Worm (Caenorhabditis elegans) whole organism, L4 larva: ENCODE results near the gene srw-109.
A peak's percentile ranks its signal among the peaks of the same experiment; 100 is the strongest.

Source experiments
- ceh-28 ChIP-seq: fragments of 150-350 bp; optimal IDR thresholded peaks from 2 replicates; lab custom pipeline; 2014; ENCODE audit warnings: missing biosample characterization, missing genetic modification reagents, missing genetic modification characterization
- ceh-32 ChIP-seq: sonication (generic microtip); optimal IDR thresholded peaks from 2 replicates; lab custom pipeline; 2016; ENCODE audit warnings: mild to moderate bottlenecking, missing genetic modification characterization, missing compliant biosample characterization; ENCODE audit not compliant: poor library complexity
- ces-1 ChIP-seq: fragments of 150-350 bp; sonication (generic microtip); optimal IDR thresholded peaks from 4 replicates; lab custom pipeline; 2014; ENCODE audit warnings: missing biosample characterization, missing genetic modification reagents, missing genetic modification characterization
- daf-16 ChIP-seq, 3 experiments: sonication (generic microtip); optimal IDR thresholded peaks; 2 replicates each; lab custom pipeline; 2016 to 2017; ENCODE audit warnings: missing genetic modification characterization in 3 of 3, missing genetic modification reagents in 3 of 3, mild to moderate bottlenecking in 2 of 3, missing compliant biosample characterization in 2 of 3, missing biosample characterization in 1 of 3, moderate library complexity in 1 of 3
- daf-19 ChIP-seq: fragments of 200-800 bp; sonication (Bioruptor generic); conservative IDR thresholded peaks from 2 replicates; pipeline ENCODE4 v1.3.6; 2022; ENCODE audit warnings: missing genetic modification characterization, missing compliant biosample characterization
- dmd-6 ChIP-seq: fragments of 200-800 bp; sonication (Bioruptor generic); IDR thresholded peaks from 2 replicates; pipeline ENCODE4 v1.3.6; 2022; ENCODE audit warnings: missing genetic modification reagents, missing genetic modification characterization, missing compliant biosample characterization
- dmd-9 ChIP-seq: fragments of 200-800 bp; sonication (Bioruptor generic); IDR thresholded peaks from 2 replicates; pipeline ENCODE4 v1.3.6; 2022; ENCODE audit warnings: missing genetic modification reagents, missing genetic modification characterization, missing compliant biosample characterization
- dpl-1 ChIP-seq: fragments of 150-350 bp; optimal IDR thresholded peaks from 2 replicates; lab custom pipeline; 2014; ENCODE audit warnings: missing biosample characterization, missing genetic modification reagents, missing genetic modification characterization
- egl-27 ChIP-seq: sonication (generic microtip); optimal IDR thresholded peaks from 3 replicates; lab custom pipeline; 2017; ENCODE audit warnings: missing biosample characterization, missing genetic modification reagents, missing genetic modification characterization
- hlh-11 ChIP-seq: fragments of 200-800 bp; sonication (Bioruptor generic); optimal IDR thresholded peaks from 2 replicates; lab custom pipeline; 2018; ENCODE audit warnings: mild to moderate bottlenecking, missing genetic modification characterization, missing compliant biosample characterization
- hlh-30 ChIP-seq: sonication (generic microtip); optimal IDR thresholded peaks from 2 replicates; lab custom pipeline; 2017; ENCODE audit warnings: antibody characterized with exemption, mild to moderate bottlenecking, missing genetic modification characterization, missing compliant biosample characterization; ENCODE audit not compliant: insufficient read depth
- lim-7 ChIP-seq: fragments of 200-800 bp; sonication (Bioruptor generic); IDR thresholded peaks from 2 replicates; pipeline ENCODE4 v1.3.6; 2022; ENCODE audit warnings: missing genetic modification characterization, missing compliant biosample characterization
- lin-29 ChIP-seq: fragments of 200-800 bp; sonication (Bioruptor generic); IDR thresholded peaks from 2 replicates; pipeline ENCODE4 v1.3.6; 2022; ENCODE audit warnings: missing genetic modification reagents, missing genetic modification characterization, missing compliant biosample characterization
- lin-39 ChIP-seq: fragments of 150-350 bp; optimal IDR thresholded peaks from 2 replicates; lab custom pipeline; 2014; ENCODE audit warnings: missing biosample characterization, missing genetic modification reagents, missing genetic modification characterization
- lsy-2 ChIP-seq, 2 experiments: fragments of 150-350 bp in 1 of 2; sonication (generic microtip) in 1 of 2; optimal IDR thresholded peaks; 2 replicates each; lab custom pipeline; 2014 to 2017; ENCODE audit warnings: missing biosample characterization in 2 of 2, missing genetic modification characterization in 2 of 2
- madf-9 ChIP-seq: fragments of 200-800 bp; sonication (Bioruptor generic); conservative IDR thresholded peaks from 2 replicates; pipeline ENCODE4 v1.3.6; 2022; ENCODE audit warnings: missing genetic modification reagents, missing genetic modification characterization, missing compliant biosample characterization
- mdt-29 ChIP-seq: fragments of 200-800 bp; sonication (Bioruptor generic); IDR thresholded peaks from 2 replicates; pipeline ENCODE4 v1.3.6; 2022; ENCODE audit warnings: missing genetic modification reagents, missing genetic modification characterization, missing compliant biosample characterization
- nhr-102 ChIP-seq: sonication (generic microtip); optimal IDR thresholded peaks from 2 replicates; lab custom pipeline; 2016; ENCODE audit warnings: mild to moderate bottlenecking, missing genetic modification characterization, moderate library complexity, missing compliant biosample characterization
- nhr-11 ChIP-seq: fragments of 150-350 bp; optimal IDR thresholded peaks from 2 replicates; lab custom pipeline; 2014; ENCODE audit warnings: missing biosample characterization, missing genetic modification characterization
- nhr-28 ChIP-seq: fragments of 150-350 bp; optimal IDR thresholded peaks from 2 replicates; lab custom pipeline; 2014; ENCODE audit warnings: missing biosample characterization, missing genetic modification characterization
- nhr-48 ChIP-seq: sonication (generic microtip); optimal IDR thresholded peaks from 2 replicates; lab custom pipeline; 2016; ENCODE audit warnings: mild to moderate bottlenecking, missing genetic modification characterization, missing compliant biosample characterization
- pha-4 ChIP-seq, 2 experiments: fragments of 150-350 bp in 1 of 2; fragments of 200-800 bp in 1 of 2; sonication (Bioruptor generic) in 1 of 2; IDR thresholded peaks in 1 of 2; optimal IDR thresholded peaks in 1 of 2; 2 replicates each; pipeline versions ENCODE4 v1.3.6 to Lab custom; 2014 to 2022; ENCODE audit warnings: missing genetic modification characterization in 2 of 2, missing genetic modification reagents in 2 of 2, missing biosample characterization in 1 of 2, missing compliant biosample characterization in 1 of 2
- pqm-1 ChIP-seq: sonication (generic microtip); optimal IDR thresholded peaks from 2 replicates; lab custom pipeline; 2017; ENCODE audit warnings: missing biosample characterization, missing genetic modification characterization
- rbr-2 ChIP-seq: sonication (generic microtip); optimal IDR thresholded peaks from 2 replicates; lab custom pipeline; 2016; ENCODE audit warnings: missing genotype, missing genetic modification characterization, missing compliant biosample characterization
- sdz-12 ChIP-seq: fragments of 200-800 bp; sonication (Bioruptor generic); optimal IDR thresholded peaks from 2 replicates; lab custom pipeline; 2018; ENCODE audit warnings: mild to moderate bottlenecking, missing genetic modification characterization, missing compliant biosample characterization
- unc-130 ChIP-seq: sonication (generic microtip); optimal IDR thresholded peaks from 2 replicates; lab custom pipeline; 2016; ENCODE audit warnings: missing genetic modification reagents, missing genetic modification characterization, missing compliant biosample characterization
- unc-62 ChIP-seq, 3 experiments: fragments of 150-350 bp in 1 of 3; sonication (generic microtip); optimal IDR thresholded peaks in 2 of 3; peaks in 1 of 3; 1 replicate in 1 of 3; 2 replicates in 2 of 3; lab custom pipeline; 2014 to 2017; ENCODE audit warnings: missing biosample characterization in 3 of 3, missing genetic modification characterization in 3 of 3, missing genetic modification reagents in 3 of 3, missing genotype in 1 of 3
- zag-1 ChIP-seq: fragments of 150-350 bp; optimal IDR thresholded peaks from 2 replicates; lab custom pipeline; 2014; ENCODE audit warnings: missing biosample characterization, missing genetic modification characterization
- zip-2 ChIP-seq: fragments of 150-350 bp; optimal IDR thresholded peaks from 2 replicates; lab custom pipeline; 2014; ENCODE audit warnings: missing biosample characterization, missing genetic modification characterization
- ztf-7 ChIP-seq: fragments of 150-350 bp; optimal IDR thresholded peaks from 2 replicates; lab custom pipeline; 2014; ENCODE audit warnings: missing biosample characterization, missing genetic modification characterization

srw-109 gene

DNA sequence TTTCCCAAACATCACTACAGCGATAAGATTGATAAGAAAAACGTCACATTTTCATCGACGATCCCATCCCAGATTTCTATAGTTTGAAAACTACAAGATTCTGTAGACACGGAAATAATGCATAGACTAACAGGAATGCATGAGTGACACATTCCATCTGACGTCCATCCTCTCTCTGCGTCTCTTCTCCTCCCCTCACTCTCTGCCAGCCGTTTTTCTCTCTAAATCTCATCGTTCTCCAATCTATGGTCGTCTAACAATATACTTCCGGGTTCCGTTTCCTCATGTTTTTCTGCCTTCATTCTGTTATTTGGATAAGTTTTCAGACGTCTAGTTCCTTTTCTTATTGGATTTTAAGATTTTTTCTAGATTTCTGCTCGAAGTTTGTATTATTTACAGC, 10.3 kb upstream of the srw-109 start, which contains the start of gene F48G7.4 (continued):
- TF ChIP-seq pha-4 (GFP tag; IDR thresholded peaks at IDR 0.05; lab: Robert Waterston, UW) (no peak), pha-4 (tag; optimal IDR thresholded peaks at IDR 0.05; lab: Kevin White, UChicago) (no peak), unc-62 (GFP tag; optimal IDR thresholded peaks at IDR 0.05 in 1 of 2; lab: Kevin White, UChicago) (peak in 1 of 2 experiments; percentile 99), unc-62 (tag; optimal IDR thresholded peaks at IDR 0.05; lab: Kevin White, UChicago) (no peak), nhr-28 (tag; lab: Kevin White, UChicago) (peak; percentile 74)

DNA sequence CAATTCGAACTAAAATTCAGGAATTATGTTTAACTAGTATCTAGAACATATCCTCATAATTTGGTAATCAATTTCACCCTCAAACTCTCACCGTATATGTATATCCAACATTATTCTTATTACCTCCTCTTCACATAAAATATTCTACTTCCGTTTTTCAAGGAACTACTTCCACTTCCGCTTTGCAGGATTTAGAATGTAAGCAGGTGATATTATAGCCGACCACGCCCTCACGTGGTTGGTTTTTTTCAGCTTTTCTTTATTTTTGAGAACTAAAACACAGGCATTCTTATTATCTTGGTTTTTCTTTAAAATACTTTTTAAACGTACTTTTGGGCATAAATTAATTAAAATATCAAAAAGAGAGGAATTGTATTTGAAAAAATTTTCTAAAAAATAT, 9.2 kb upstream of the srw-109 start:
- TF ChIP-seq hlh-11 (no peak), nhr-11 (peak; percentile 12)

DNA sequence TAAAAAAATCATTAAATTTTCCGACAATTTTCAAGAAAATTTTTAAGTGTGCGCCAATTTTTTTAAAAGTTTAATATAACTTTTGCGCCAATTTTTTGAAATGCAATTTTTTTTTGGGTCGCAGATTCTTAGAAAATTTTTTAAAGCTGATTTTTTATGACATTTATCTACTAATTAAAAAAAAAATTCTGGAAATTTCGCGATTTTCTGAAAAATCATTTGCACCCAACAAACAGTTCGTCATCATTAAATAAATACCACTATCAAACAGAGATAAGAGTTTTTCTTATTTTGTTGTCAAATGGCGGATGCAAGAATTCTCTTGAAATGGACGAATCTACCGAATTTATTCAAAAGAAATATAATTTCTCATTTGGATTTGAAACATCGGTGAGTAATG, 6.5 kb upstream of the srw-109 start, which contains the start of gene F48G7.13:
Gene F48G7.13 (plus strand): TSS at position 301 of the 400 bp plus-strand sequence.
- TF ChIP-seq ceh-28 (tag; lab: Kevin White, UChicago), result no peak
- no peak for TF ChIP-seq pqm-1 (tag; lab: Kevin White, UChicago)
- no peak for TF ChIP-seq daf-16 (GFP tag; optimal IDR thresholded peaks at IDR 0.05; lab: Kevin White, UChicago)
- peak; percentile 55 for TF ChIP-seq daf-16 (tag; optimal IDR thresholded peaks at IDR 0.05; lab: Kevin White, UChicago)
- no peak for TF ChIP-seq dmd-6 (GFP tag; lab: Robert Waterston, UW)
- TF ChIP-seq egl-27 (tag; lab: Kevin White, UChicago), result no peak
- no peak for TF ChIP-seq nhr-102

DNA sequence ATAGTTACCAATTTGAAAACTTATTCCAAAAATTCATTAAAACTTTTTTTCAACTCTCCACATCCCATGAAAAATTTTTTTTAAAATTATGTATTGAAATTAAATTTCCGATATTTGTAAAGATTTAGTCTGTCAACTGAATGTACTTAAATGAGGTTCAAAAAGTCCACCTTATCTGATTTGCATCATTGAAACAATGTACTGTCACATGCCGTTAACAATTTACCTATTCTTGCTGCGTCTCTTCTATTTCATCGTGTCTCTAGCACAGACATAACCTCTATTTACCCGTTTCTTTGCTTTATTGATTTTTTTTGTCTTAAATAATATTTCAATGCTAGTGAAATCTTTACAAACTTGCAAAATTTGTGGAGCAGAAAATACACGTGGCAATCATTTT, 1.5 kb upstream of the srw-109 start, which contains the start of gene nhr-90:
Gene nhr-90 (plus strand): TSS at position 296 of the 400 bp plus-strand sequence.
- TF ChIP-seq lin-29 (GFP tag; lab: Robert Waterston, UW) (no peak), unc-130 (no peak), nhr-28 (tag; lab: Kevin White, UChicago) (peak; percentile 9), madf-9 (no peak), hlh-11 (no peak), lin-39 (no peak), hlh-30 (tag; lab: Kevin White, UChicago) (peak; percentile 70), dmd-9 (GFP tag; lab: Robert Waterston, UW) (no peak), rbr-2 (tag; lab: Kevin White, UChicago) (no peak), nhr-11 (no peak)

DNA sequence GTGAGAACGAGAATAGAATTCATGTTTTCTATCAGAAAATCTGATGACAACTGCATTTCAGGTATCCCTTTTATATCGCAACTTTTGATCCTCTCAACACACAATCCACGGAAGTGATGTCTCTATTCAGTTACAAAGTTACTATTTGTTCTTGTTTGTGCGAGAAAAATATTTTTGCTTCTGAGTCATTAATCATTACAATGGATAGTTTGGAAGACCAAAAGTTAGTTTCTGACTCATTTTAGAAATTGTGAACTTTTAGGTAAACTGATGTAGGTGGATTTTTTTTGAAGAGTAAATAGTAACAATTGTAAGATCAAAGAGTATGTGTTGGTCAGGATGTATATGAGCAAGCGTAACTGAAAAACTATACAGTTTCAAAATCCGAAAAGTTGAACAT, 927 bp upstream of the srw-109 start, which contains the start of gene srlf-36:
Gene srlf-36 (minus strand): TSS at position 101 of the 400 bp plus-strand sequence.
- TF ChIP-seq lsy-2 (tag; optimal IDR thresholded peaks at IDR 0.05; lab: Kevin White, UChicago) (no peak), mdt-29 (no peak), zip-2 (tag; lab: Kevin White, UChicago) (no peak), dpl-1 (no peak), zag-1 (tag; lab: Kevin White, UChicago) (no peak), ztf-7 (tag; lab: Kevin White, UChicago) (no peak), daf-19 (no peak), madf-9 (no peak), nhr-48 (tag; lab: Kevin White, UChicago) (no peak), ces-1 (no peak), ceh-32 (no peak), lim-7 (no peak), hlh-30 (tag; lab: Kevin White, UChicago) (no peak), sdz-12 (GFP tag; lab: Kevin White, UChicago) (no peak)

DNA sequence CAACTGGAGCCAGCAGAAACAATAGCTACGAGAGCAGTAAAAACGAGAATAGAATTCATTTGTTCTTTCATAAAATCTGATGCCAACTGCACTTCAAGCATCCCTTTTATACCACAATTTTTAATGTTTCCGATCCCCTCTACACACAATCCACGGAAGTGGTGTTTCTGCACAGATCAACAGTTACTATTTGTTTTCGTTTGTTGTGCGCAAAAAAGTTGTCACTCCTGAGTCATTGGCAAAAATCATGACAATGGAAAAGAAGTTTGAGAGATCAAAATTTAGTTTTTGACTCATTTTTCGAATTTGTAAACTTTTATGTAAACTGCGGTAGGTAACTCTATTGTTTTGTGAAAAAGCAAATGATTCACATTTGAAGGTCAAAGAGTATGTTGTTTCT, 4.6 kb downstream of the srw-109 start, which contains the start of gene srlf-37:
Gene srlf-37 (minus strand): TSS at position 101 of the 400 bp plus-strand sequence.
- no peak for TF ChIP-seq dpl-1
- TF ChIP-seq ztf-7 (tag; lab: Kevin White, UChicago), result no peak
